Worm (Caenorhabditis elegans): ENCODE results near the gene T19C9.8.

DNA sequence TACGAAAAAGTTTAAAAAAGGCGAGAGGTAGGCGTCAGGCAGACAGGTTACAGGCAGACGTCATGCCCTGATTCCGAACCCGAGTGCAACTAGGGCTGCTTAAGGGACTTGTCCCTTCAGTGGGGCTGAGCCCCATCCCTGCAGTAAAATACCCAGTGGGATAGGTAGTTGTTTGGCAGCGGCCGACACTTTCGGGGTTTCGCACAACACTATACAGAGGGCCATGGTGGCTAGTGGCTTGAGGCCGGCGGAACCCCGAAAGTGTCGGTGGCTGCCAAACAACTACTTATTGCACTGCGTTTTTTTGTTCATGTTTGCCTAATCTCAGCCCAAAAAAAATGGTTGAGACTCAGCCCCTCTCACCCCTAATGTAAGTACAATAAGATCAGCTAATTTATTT, 23.3 kb upstream of the T19C9.8 start:
- TF ChIP-seq him-1 (tag; optimal IDR thresholded peaks at IDR 0.05): no peak
- TF ChIP-seq dao-5 (tag; optimal IDR thresholded peaks at IDR 0.05): no peak

Measured in whole organism, L4/young adult.